Worm (Caenorhabditis elegans): ENCODE results near the gene mrps-17.

Gene mrps-17

DNA sequence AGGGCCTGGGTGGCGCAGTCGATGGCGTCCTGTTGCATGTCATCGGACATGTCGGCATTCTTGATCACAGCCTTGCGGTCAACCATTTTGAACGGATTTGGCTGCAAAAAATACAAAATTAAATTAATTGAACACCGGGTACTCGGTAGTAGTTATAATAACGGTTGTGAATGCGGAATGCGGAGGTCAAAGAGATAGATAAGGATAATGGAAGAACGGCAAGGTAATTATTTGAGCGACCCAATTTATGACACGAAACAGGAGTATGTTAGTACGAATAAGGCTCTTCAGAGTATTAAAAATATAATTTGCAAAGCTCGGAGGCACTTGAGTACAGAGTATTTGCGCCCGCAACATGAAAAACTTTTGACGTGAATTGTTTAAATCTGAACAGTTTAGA, 32.1 kb upstream of the mrps-17 start, which contains the start of gene dlc-1:
Gene dlc-1 (minus strand): TSS at position 101 of the 400 bp plus-strand sequence.
- no peak for TF ChIP-seq snpc-1.3 (tag; optimal IDR thresholded peaks at IDR 0.05; ENCODE audit: insufficient read depth)
- TF ChIP-seq nfyb-1 (GFP tag; IDR thresholded peaks at IDR 0.05), result no peak
- no peak for TF ChIP-seq let-607 (tag; optimal IDR thresholded peaks at IDR 0.05)
- TF ChIP-seq lin-26 (GFP tag; IDR thresholded peaks at IDR 0.05), result no peak
- TF ChIP-seq hmg-1.2 (GFP tag; IDR thresholded peaks at IDR 0.05), result no peak
- TF ChIP-seq Y53G8AR.9 (GFP tag; conservative IDR thresholded peaks at IDR 0.05), result 0 out of 2 replicates have a peak, but pooled peaks have one; percentile 15
- TF ChIP-seq madf-8 (GFP tag; conservative IDR thresholded peaks at IDR 0.05), result no peak

DNA sequence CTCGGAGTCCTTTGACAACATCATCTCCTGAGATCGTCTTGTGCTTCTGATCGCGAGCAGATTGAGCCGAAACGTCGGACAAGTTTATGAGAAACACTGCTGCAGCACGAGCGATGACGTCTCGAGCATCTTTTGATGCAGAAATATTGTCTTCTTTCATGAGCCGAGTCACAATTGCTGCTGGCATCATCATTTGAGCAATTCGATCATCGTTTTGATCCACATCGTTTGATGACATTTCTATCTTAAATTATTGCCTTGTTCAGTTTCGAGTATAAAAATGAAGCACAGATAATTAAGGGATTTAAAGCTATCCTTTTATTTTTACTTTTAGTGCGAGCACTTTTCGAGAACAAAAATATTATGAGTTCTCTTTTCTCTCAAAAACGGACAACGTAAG, 31.0 kb upstream of the mrps-17 start, which contains the start of gene T26A5.8:
Gene T26A5.8 (minus strand): TSS at position 247 of the 400 bp plus-strand sequence.
- TF ChIP-seq madf-6 (GFP tag; IDR thresholded peaks at IDR 0.05) (peak; percentile 65), snpc-1.1 (tag; optimal IDR thresholded peaks at IDR 0.05; ENCODE audit: insufficient read depth) (no peak), madf-3 (GFP tag; IDR thresholded peaks at IDR 0.05) (peak; percentile 74; the same call in 1 of the 2 replicates), lin-35 (GFP tag; optimal IDR thresholded peaks at IDR 0.05) (no peak), bed-1 (GFP tag; IDR thresholded peaks at IDR 0.05) (no peak), C17E4.6 (GFP tag; IDR thresholded peaks at IDR 0.05) (no peak), efl-1 (GFP tag; optimal IDR thresholded peaks at IDR 0.05) (no peak), F37B4.10 (GFP tag; IDR thresholded peaks at IDR 0.05) (no peak), Y79H2A.3 (GFP tag; conservative IDR thresholded peaks at IDR 0.05) (0 out of 2 replicates have a peak, but pooled peaks have one; percentile 45), pbrm-1 (GFP tag; IDR thresholded peaks at IDR 0.05) (no peak; the same call in 1 of the 2 replicates), hrde-1 (tag; optimal IDR thresholded peaks at IDR 0.05; ENCODE audit: borderline replicate concordance) (peak; percentile 82), B0035.1 (tag; optimal IDR thresholded peaks at IDR 0.05) (no peak), tlf-1 (GFP tag; optimal IDR thresholded peaks at IDR 0.05) (peak; percentile 11), ceh-100 (GFP tag; IDR thresholded peaks at IDR 0.05) (peak; percentile 41; the same call in 1 of the 2 replicates), lin-54 (GFP tag; optimal IDR thresholded peaks at IDR 0.05) (peak; percentile 63), rcor-1 (GFP tag; IDR thresholded peaks at IDR 0.05) (no peak), aptf-2 (GFP tag; conservative IDR thresholded peaks at IDR 0.05) (no peak), sptf-2 (GFP tag; optimal IDR thresholded peaks at IDR 0.05) (no peak), F49E8.2 (tag; optimal IDR thresholded peaks at IDR 0.05; ENCODE audit: insufficient read depth) (peak; percentile 51), T26A5.8 (tag; optimal IDR thresholded peaks at IDR 0.05) (no peak), zfh-2 (GFP tag; conservative IDR thresholded peaks at IDR 0.05) (0 out of 2 replicates have a peak, but pooled peaks have one; percentile 22), hlh-26 (GFP tag; conservative IDR thresholded peaks at IDR 0.05) (no peak), ets-4 (GFP tag; optimal IDR thresholded peaks at IDR 0.05) (no peak), Y53G8AR.9 (GFP tag; conservative IDR thresholded peaks at IDR 0.05) (peak; percentile 77), athp-1 (tag; optimal IDR thresholded peaks at IDR 0.05) (peak; percentile 75), ztf-26 (tag; optimal IDR thresholded peaks at IDR 0.05) (peak; percentile 13), attf-6 (GFP tag; IDR thresholded peaks at IDR 0.05) (peak; percentile 31; the same call in 1 of the 2 replicates), ztf-25 (GFP tag; IDR thresholded peaks at IDR 0.05) (no peak), egl-18 (GFP tag; IDR thresholded peaks at IDR 0.05) (0 out of 2 replicates have a peak, but pooled peaks have one; percentile 42), Y67H2A.10 (GFP tag; conservative IDR thresholded peaks at IDR 0.05) (no peak), F10E7.11 (tag; optimal IDR thresholded peaks at IDR 0.05) (peak; percentile 68), nhr-27 (tag; optimal IDR thresholded peaks at IDR 0.05) (no peak), ceh-91 (GFP tag; IDR thresholded peaks at IDR 0.05) (no peak), zim-3 (tag; optimal IDR thresholded peaks at IDR 0.05) (peak; percentile 50), F33H1.4 (GFP tag; IDR thresholded peaks at IDR 0.05) (no peak), lin-40 (tag; optimal IDR thresholded peaks at IDR 0.05) (peak; percentile 39), cebp-1 (GFP tag; IDR thresholded peaks at IDR 0.05) (no peak), cebp-1 (tag; optimal IDR thresholded peaks at IDR 0.05) (peak; percentile 26), nhr-90 (tag; optimal IDR thresholded peaks at IDR 0.05) (peak; percentile 7), mcd-1 (GFP tag; IDR thresholded peaks at IDR 0.05) (peak; percentile 47; the same call in 1 of the 2 replicates)

Data from whole organism, young adult.